Worm (Caenorhabditis elegans) whole organism, young adult: ENCODE measurements around the gene C44C1.1.

Source experiments
- B0261.1 ChIP-seq: sonication (generic microtip); optimal IDR thresholded peaks from 2 replicates; lab custom pipeline; 2016; ENCODE audit warnings: mild to moderate bottlenecking, missing genetic modification characterization, moderate library complexity, missing compliant biosample characterization
- B0336.3 ChIP-seq: fragments of 200-800 bp; sonication (Bioruptor generic); IDR thresholded peaks from 2 replicates; pipeline ENCODE4 v1.3.6; 2022; ENCODE audit warnings: missing genetic modification characterization, missing compliant biosample characterization
- F10E7.11 ChIP-seq: sonication (generic microtip); optimal IDR thresholded peaks from 2 replicates; lab custom pipeline; 2017; ENCODE audit warnings: mild to moderate bottlenecking, missing genetic modification characterization, moderate library complexity, missing compliant biosample characterization
- F23B12.7 ChIP-seq: sonication (generic microtip); optimal IDR thresholded peaks from 2 replicates; lab custom pipeline; 2017; ENCODE audit warnings: missing genetic modification characterization, mild to moderate bottlenecking, missing compliant biosample characterization, antibody characterized with exemption, moderate library complexity; ENCODE audit not compliant: insufficient read depth
- F37B4.10 ChIP-seq: fragments of 200-800 bp; sonication (Bioruptor generic); IDR thresholded peaks from 2 replicates; pipeline ENCODE4 v1.3.6; 2022; ENCODE audit warnings: missing genetic modification characterization, missing compliant biosample characterization
- F39B2.1 ChIP-seq: fragments of 200-800 bp; sonication (Bioruptor generic); IDR thresholded peaks from 2 replicates; pipeline ENCODE4 v1.3.6; 2022; ENCODE audit warnings: missing genetic modification reagents, missing genetic modification characterization, missing compliant biosample characterization
- F49E8.2 ChIP-seq: sonication (generic microtip); optimal IDR thresholded peaks from 3 replicates; lab custom pipeline; 2017; ENCODE audit warnings: missing genetic modification characterization, mild to moderate bottlenecking, missing compliant biosample characterization, antibody characterized with exemption, moderate library complexity; ENCODE audit not compliant: insufficient read depth
- F55B11.4 ChIP-seq: sonication (generic microtip); optimal IDR thresholded peaks from 2 replicates; lab custom pipeline; 2016; ENCODE audit warnings: missing compliant biosample characterization, missing genetic modification characterization, borderline replicate concordance; ENCODE audit not compliant: insufficient read depth
- T26A5.8 ChIP-seq: sonication (generic microtip); optimal IDR thresholded peaks from 2 replicates; lab custom pipeline; 2016; ENCODE audit warnings: missing genetic modification characterization, missing compliant biosample characterization
- Y53F4B.3 ChIP-seq: fragments of 200-800 bp; sonication (Bioruptor generic); IDR thresholded peaks from 2 replicates; pipeline ENCODE4 v1.3.6; 2022; ENCODE audit warnings: missing genetic modification reagents, missing genetic modification characterization, missing compliant biosample characterization
- Y56A3A.18 ChIP-seq: fragments of 200-800 bp; sonication (Bioruptor generic); IDR thresholded peaks from 2 replicates; pipeline ENCODE4 v1.3.6; 2022; ENCODE audit warnings: missing genetic modification reagents, missing genetic modification characterization, missing compliant biosample characterization
- Y67H2A.10 ChIP-seq: fragments of 200-800 bp; sonication (Bioruptor generic); conservative IDR thresholded peaks from 2 replicates; pipeline ENCODE4 v1.3.6; 2022; ENCODE audit warnings: missing genetic modification reagents, missing genetic modification characterization, missing compliant biosample characterization
- Y95B8A.8 ChIP-seq: fragments of 200-800 bp; sonication (Bioruptor generic); IDR thresholded peaks from 2 replicates; pipeline ENCODE4 v1.3.6; 2022; ENCODE audit warnings: missing genetic modification reagents, missing genetic modification characterization, missing compliant biosample characterization
- akir-1 ChIP-seq: fragments of 200-800 bp; sonication (Bioruptor generic); optimal IDR thresholded peaks from 2 replicates; lab custom pipeline; 2018; ENCODE audit warnings: mild to moderate bottlenecking, missing genetic modification characterization, moderate library complexity, missing compliant biosample characterization
- aptf-3 ChIP-seq: fragments of 200-800 bp; sonication (Bioruptor generic); IDR thresholded peaks from 2 replicates; pipeline ENCODE4 v1.3.6; 2022; ENCODE audit warnings: missing genetic modification characterization, missing compliant biosample characterization
- athp-1 ChIP-seq: sonication (generic microtip); optimal IDR thresholded peaks from 2 replicates; lab custom pipeline; 2017; ENCODE audit warnings: mild to moderate bottlenecking, missing genetic modification characterization, missing compliant biosample characterization
- attf-5 ChIP-seq: fragments of 200-800 bp; sonication (Bioruptor generic); optimal IDR thresholded peaks from 2 replicates; lab custom pipeline; 2018; ENCODE audit warnings: mild to moderate bottlenecking, missing genetic modification characterization, missing compliant biosample characterization
- bed-2 ChIP-seq: fragments of 200-800 bp; sonication (Bioruptor generic); IDR thresholded peaks from 2 replicates; pipeline ENCODE4 v1.3.6; 2022; ENCODE audit warnings: missing genetic modification reagents, missing genetic modification characterization, missing compliant biosample characterization
- ccch-3 ChIP-seq: fragments of 200-800 bp; sonication (Bioruptor generic); optimal IDR thresholded peaks from 2 replicates; lab custom pipeline; 2018; ENCODE audit warnings: mild to moderate bottlenecking, missing genetic modification characterization, missing compliant biosample characterization
- ceh-100 ChIP-seq: fragments of 200-800 bp; sonication (Bioruptor generic); IDR thresholded peaks from 2 replicates; pipeline ENCODE4 v1.3.6; 2022; ENCODE audit warnings: missing genetic modification reagents, missing genetic modification characterization, missing compliant biosample characterization
- dox-1 ChIP-seq: fragments of 200-800 bp; sonication (Bioruptor generic); IDR thresholded peaks from 2 replicates; pipeline ENCODE4 v1.3.6; 2022; ENCODE audit warnings: missing genetic modification reagents, missing genetic modification characterization, missing compliant biosample characterization
- dpff-1 ChIP-seq: sonication (generic microtip); optimal IDR thresholded peaks from 2 replicates; lab custom pipeline; 2017; ENCODE audit warnings: mild to moderate bottlenecking, missing genetic modification characterization, missing compliant biosample characterization
- hmg-1.2 ChIP-seq: fragments of 200-800 bp; sonication (Bioruptor generic); IDR thresholded peaks from 2 replicates; pipeline ENCODE4 v1.3.6; 2022; ENCODE audit warnings: missing genetic modification reagents, missing genetic modification characterization, missing compliant biosample characterization
- hmg-20 ChIP-seq: fragments of 200-800 bp; sonication (Bioruptor generic); IDR thresholded peaks from 2 replicates; pipeline ENCODE4 v1.3.6; 2022; ENCODE audit warnings: missing genetic modification reagents, missing genetic modification characterization, missing compliant biosample characterization
- hrde-1 ChIP-seq: sonication (generic microtip); optimal IDR thresholded peaks from 2 replicates; lab custom pipeline; 2016; ENCODE audit warnings: missing genetic modification characterization, mild to moderate bottlenecking, missing compliant biosample characterization, moderate library complexity, missing genotype, missing genetic modification reagents, borderline replicate concordance
- let-607 ChIP-seq, 2 experiments: fragments of 200-800 bp in 1 of 2; sonication (Bioruptor generic) in 1 of 2; sonication (generic microtip) in 1 of 2; optimal IDR thresholded peaks; 2 replicates each; lab custom pipeline; 2016 to 2018; ENCODE audit warnings: mild to moderate bottlenecking in 2 of 2, missing compliant biosample characterization in 2 of 2, missing genetic modification characterization in 2 of 2, moderate library complexity in 2 of 2, missing genotype in 1 of 2
- lsl-1 ChIP-seq: fragments of 200-800 bp; sonication (Bioruptor generic); optimal IDR thresholded peaks from 2 replicates; lab custom pipeline; 2018; ENCODE audit warnings: mild to moderate bottlenecking, missing genetic modification characterization, moderate library complexity, missing compliant biosample characterization
- madf-3 ChIP-seq: fragments of 200-800 bp; sonication (Bioruptor generic); IDR thresholded peaks from 2 replicates; pipeline ENCODE4 v1.3.6; 2022; ENCODE audit warnings: missing genetic modification reagents, missing genetic modification characterization, missing compliant biosample characterization
- madf-8 ChIP-seq: fragments of 200-800 bp; sonication (Bioruptor generic); conservative IDR thresholded peaks from 2 replicates; pipeline ENCODE4 v1.3.6; 2022; ENCODE audit warnings: missing genetic modification reagents, missing genetic modification characterization, missing compliant biosample characterization
- nfya-1 ChIP-seq: sonication (generic microtip); optimal IDR thresholded peaks from 2 replicates; lab custom pipeline; 2017; ENCODE audit warnings: antibody characterized with exemption, missing compliant biosample characterization, missing genetic modification characterization, borderline replicate concordance; ENCODE audit not compliant: insufficient read depth
- nfya-2 ChIP-seq: fragments of 200-800 bp; sonication (Bioruptor generic); IDR thresholded peaks from 2 replicates; pipeline ENCODE4 v1.3.6; 2022; ENCODE audit warnings: missing genetic modification reagents, missing genetic modification characterization, missing compliant biosample characterization
- nhr-179 ChIP-seq: sonication (generic microtip); optimal IDR thresholded peaks from 2 replicates; lab custom pipeline; 2016; ENCODE audit warnings: mild to moderate bottlenecking, missing genetic modification characterization, missing compliant biosample characterization
- nhr-80 ChIP-seq: sonication (generic microtip); optimal IDR thresholded peaks from 2 replicates; lab custom pipeline; 2016; ENCODE audit warnings: missing genetic modification characterization, missing compliant biosample characterization
- pha-4 ChIP-seq: fragments of 150-350 bp; sonication (generic microtip); optimal IDR thresholded peaks from 2 replicates; lab custom pipeline; 2014; ENCODE audit warnings: missing biosample characterization, missing genetic modification reagents, missing genetic modification characterization
- rcor-1 ChIP-seq: fragments of 200-800 bp; sonication (Bioruptor generic); IDR thresholded peaks from 2 replicates; pipeline ENCODE4 v1.3.6; 2022; ENCODE audit warnings: missing genetic modification reagents, missing genetic modification characterization, missing compliant biosample characterization
- rec-8 ChIP-seq, 2 experiments: sonication (generic microtip); optimal IDR thresholded peaks; 2 replicates each; lab custom pipeline; 2016; ENCODE audit warnings: mild to moderate bottlenecking in 2 of 2, missing genetic modification characterization in 2 of 2, missing genetic modification reagents in 2 of 2, missing genotype in 2 of 2, missing biosample characterization in 1 of 2, missing compliant biosample characterization in 1 of 2, moderate library complexity in 1 of 2
- tbp1 ChIP-seq: fragments of 200-800 bp; sonication (Bioruptor generic); optimal IDR thresholded peaks from 2 replicates; lab custom pipeline; 2018; ENCODE audit warnings: mild to moderate bottlenecking, missing genetic modification characterization, missing compliant biosample characterization
- tbx-9 ChIP-seq: sonication (generic microtip); optimal IDR thresholded peaks from 2 replicates; lab custom pipeline; 2016; ENCODE audit warnings: borderline replicate concordance, missing genetic modification characterization, inconsistent platforms, missing compliant biosample characterization
- tlf-1 ChIP-seq: fragments of 200-800 bp; sonication (Bioruptor generic); optimal IDR thresholded peaks from 2 replicates; lab custom pipeline; 2018; ENCODE audit warnings: mild to moderate bottlenecking, missing genetic modification characterization, missing compliant biosample characterization
- xnd-1 ChIP-seq: sonication (generic microtip); optimal IDR thresholded peaks from 2 replicates; lab custom pipeline; 2016; ENCODE audit warnings: missing genotype, missing genetic modification reagents, missing genetic modification characterization, missing compliant biosample characterization
- zfh-2 ChIP-seq: fragments of 200-800 bp; sonication (Bioruptor generic); conservative IDR thresholded peaks from 2 replicates; pipeline ENCODE4 v1.3.6; 2022; ENCODE audit warnings: missing genetic modification reagents, missing genetic modification characterization, missing compliant biosample characterization
- ztf-22 ChIP-seq: fragments of 200-800 bp; sonication (Bioruptor generic); optimal IDR thresholded peaks from 2 replicates; lab custom pipeline; 2018; ENCODE audit warnings: mild to moderate bottlenecking, missing genetic modification characterization, moderate library complexity, missing compliant biosample characterization
- ztf-3 ChIP-seq: fragments of 200-800 bp; sonication (Bioruptor generic); optimal IDR thresholded peaks from 2 replicates; lab custom pipeline; 2018; ENCODE audit warnings: mild to moderate bottlenecking, missing genetic modification characterization, missing compliant biosample characterization
- ztf-6 ChIP-seq: fragments of 200-800 bp; sonication (Bioruptor generic); IDR thresholded peaks from 2 replicates; pipeline ENCODE4 v1.3.6; 2022; ENCODE audit warnings: missing genetic modification reagents, missing genetic modification characterization, missing compliant biosample characterization

C44C1.1 gene

ce11 chrX:1010627-1011452 lies 30.3 kb downstream of the C44C1.1 start (continued):
- peak; percentile 13 for TF ChIP-seq dox-1 (GFP tag; lab: Robert Waterston, UW)
- no peak for TF ChIP-seq nfya-1
- TF ChIP-seq lsl-1 (GFP tag; lab: Kevin White, UChicago) = no peak
- peak; percentile 23 for TF ChIP-seq B0261.1 (tag; lab: Kevin White, UChicago)
- TF ChIP-seq F49E8.2 = no peak
- TF ChIP-seq attf-5 = no peak
- TF ChIP-seq rec-8 (tag; optimal IDR thresholded peaks at IDR 0.05; lab: Kevin White, UChicago) = peak in 1 of 2 experiments; percentile 15
- no peak for TF ChIP-seq nhr-179 (tag; lab: Kevin White, UChicago)
- peak; percentile 44; the same call in 1 of the 2 replicates for TF ChIP-seq hmg-20 (GFP tag; lab: Robert Waterston, UW)

- peak; percentile 72; the same call in 1 of the 2 replicates for TF ChIP-seq Y95B8A.8 (GFP tag; lab: Robert Waterston, UW)
- no peak for TF ChIP-seq nhr-80 (tag; lab: Kevin White, UChicago)
- TF ChIP-seq ztf-22 (GFP tag; lab: Kevin White, UChicago) = peak; percentile 35
- TF ChIP-seq zfh-2 = no peak
- 0 out of 2 replicates have a peak, but pooled peaks have one; percentile 57 for TF ChIP-seq madf-3 (GFP tag; lab: Robert Waterston, UW)
- no peak for TF ChIP-seq ztf-6 (GFP tag; lab: Robert Waterston, UW)
- no peak for TF ChIP-seq Y67H2A.10 (GFP tag; lab: Robert Waterston, UW)
- TF ChIP-seq F23B12.7 (tag; lab: Kevin White, UChicago) = no peak
- peak; percentile 7 for TF ChIP-seq F10E7.11 (tag; lab: Kevin White, UChicago)
- TF ChIP-seq athp-1 (tag; lab: Kevin White, UChicago) = peak; percentile 25
- TF ChIP-seq hrde-1 (tag; lab: Kevin White, UChicago) = no peak
- TF ChIP-seq F55B11.4 (tag; lab: Kevin White, UChicago) = no peak
- no peak for TF ChIP-seq madf-8 (GFP tag; lab: Robert Waterston, UW)
- peak; percentile 78; the same call in 1 of the 2 replicates for TF ChIP-seq Y56A3A.18 (GFP tag; lab: Robert Waterston, UW)
- no peak for TF ChIP-seq dpff-1 (tag; lab: Kevin White, UChicago)
- no peak for TF ChIP-seq ceh-100 (GFP tag; lab: Robert Waterston, UW)
- no peak for TF ChIP-seq tbx-9 (tag; lab: Kevin White, UChicago)
- TF ChIP-seq rcor-1 (GFP tag; lab: Robert Waterston, UW) = no peak
- TF ChIP-seq let-607 (tag; optimal IDR thresholded peaks at IDR 0.05; lab: Kevin White, UChicago) = peak; percentile 22
- no peak for TF ChIP-seq F37B4.10
- no peak; the same call in 1 of the 2 replicates for TF ChIP-seq dox-1 (GFP tag; lab: Robert Waterston, UW)
- no peak for TF ChIP-seq pha-4 (tag; lab: Kevin White, UChicago)
- no peak for TF ChIP-seq xnd-1 (tag; lab: Kevin White, UChicago)
- TF ChIP-seq ztf-3 (GFP tag; lab: Kevin White, UChicago) = no peak
- no peak for TF ChIP-seq Y53F4B.3 (GFP tag; lab: Robert Waterston, UW)
- TF ChIP-seq B0336.3 (GFP tag; lab: Robert Waterston, UW) = peak; percentile 64; the same call in 1 of the 2 replicates
- peak; percentile 58 for TF ChIP-seq tlf-1 (GFP tag; lab: Kevin White, UChicago)
- no peak for TF ChIP-seq F39B2.1 (GFP tag; lab: Robert Waterston, UW)
- TF ChIP-seq ccch-3 = no peak
- TF ChIP-seq bed-2 (GFP tag; lab: Robert Waterston, UW) = no peak
- TF ChIP-seq hmg-1.2 (GFP tag; lab: Robert Waterston, UW) = peak; percentile 40; the same call in 1 of the 2 replicates
- TF ChIP-seq aptf-3 = no peak
- TF ChIP-seq tbp1 (GFP tag; lab: Kevin White, UChicago) = peak; percentile 16
- no peak for TF ChIP-seq nfya-2 (GFP tag; lab: Robert Waterston, UW)
- no peak for TF ChIP-seq akir-1
- TF ChIP-seq T26A5.8 = no peak
Observed at ce11 chrX:1012385-1012866, 31.9 kb downstream of the C44C1.1 start.
